Fruit fly (Drosophila melanogaster): ENCODE measurements around the gene CG13919.
A peak's percentile ranks its signal among the peaks of the same experiment; 100 is the strongest.

The CG13919 gene

DNA sequence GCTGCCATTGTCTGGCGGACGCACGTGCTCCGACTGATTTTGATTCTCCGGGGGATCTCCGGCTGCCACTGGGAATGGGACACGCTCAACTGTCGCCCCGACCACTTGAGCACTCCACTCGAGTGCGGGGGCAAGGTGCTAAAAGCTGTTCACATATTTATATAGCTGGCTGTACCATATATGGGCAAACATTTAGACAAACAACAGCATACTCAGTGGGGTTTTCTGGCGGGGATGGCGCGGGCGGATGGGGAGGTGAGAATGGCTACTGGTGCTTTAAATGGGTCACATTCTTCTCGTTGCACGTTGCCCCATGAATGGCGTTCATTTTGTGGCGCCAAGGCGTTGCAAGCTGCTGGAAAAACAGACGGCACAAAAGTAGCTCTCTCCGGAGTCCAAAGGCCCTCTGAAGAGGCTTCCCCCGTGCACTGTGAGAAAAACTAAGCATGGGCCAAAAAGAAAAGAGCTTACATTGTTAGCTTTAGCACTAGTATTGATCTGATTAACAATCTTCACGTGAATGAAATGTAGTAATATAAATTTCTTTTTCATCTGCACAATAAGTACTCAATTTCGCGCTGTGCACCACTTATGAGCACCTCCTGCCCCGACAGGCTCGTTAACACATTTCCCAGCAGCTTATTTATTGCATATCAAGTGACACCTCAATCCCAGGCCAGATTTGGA, 45.6 kb downstream of the CG13919 start (continued):
- TF ChIP-seq nau (GFP tag; optimal IDR thresholded peaks at IDR 0.05) (no peak), scrt (GFP tag; optimal IDR thresholded peaks at IDR 0.05) (no peak), ro (GFP tag; IDR thresholded peaks at IDR 0.05) (no peak), CG7357 (GFP tag; IDR thresholded peaks at IDR 0.05) (no peak), fd3F (GFP tag; optimal IDR thresholded peaks at IDR 0.05) (no peak), wor (GFP tag; IDR thresholded peaks at IDR 0.05) (no peak), grn (GFP tag; optimal IDR thresholded peaks at IDR 0.05) (peak; percentile 3), unpg (GFP tag; optimal IDR thresholded peaks at IDR 0.05) (no peak), Asciz (GFP tag; optimal IDR thresholded peaks at IDR 0.05) (peak; percentile 58), CG10209 (GFP tag; optimal IDR thresholded peaks at IDR 0.05) (peak; percentile 25), CG3407 (GFP tag; optimal IDR thresholded peaks at IDR 0.05) (peak; percentile 57), CG30403 (GFP tag; optimal IDR thresholded peaks at IDR 0.05) (peak; percentile 10), CG11247 (GFP tag; IDR thresholded peaks at IDR 0.05) (no peak), CG12942 (GFP tag; optimal IDR thresholded peaks at IDR 0.05) (no peak), mam (GFP tag; optimal IDR thresholded peaks at IDR 0.05) (no peak), E2f1 (GFP tag; IDR thresholded peaks at IDR 0.05) (no peak; the same call in 1 of the 2 replicates), CG34376 (GFP tag; optimal IDR thresholded peaks at IDR 0.05) (no peak), E2f2 (GFP tag; IDR thresholded peaks at IDR 0.05) (no peak), CG10147 (GFP tag; optimal IDR thresholded peaks at IDR 0.05) (no peak), gsb-n (tag; optimal IDR thresholded peaks at IDR 0.05) (no peak), unc-4 (GFP tag; IDR thresholded peaks at IDR 0.05; ENCODE audit: partially characterized antibody) (no peak), CG10959 (GFP tag; IDR thresholded peaks at IDR 0.05) (no peak), br (optimal IDR thresholded peaks at IDR 0.05) (no peak), tgo (GFP tag; IDR thresholded peaks at IDR 0.05) (peak; percentile 18; the same call in 1 of the 3 replicates), Rfx (GFP tag; IDR thresholded peaks at IDR 0.05) (no peak), bcd (GFP tag; optimal IDR thresholded peaks at IDR 0.05) (peak; percentile 12), D19B (GFP tag; optimal IDR thresholded peaks at IDR 0.05) (no peak), fd96Cb (tag; optimal IDR thresholded peaks at IDR 0.05) (peak; percentile 49), CG9437 (GFP tag; optimal IDR thresholded peaks at IDR 0.05) (no peak), CG11504 (tag; optimal IDR thresholded peaks at IDR 0.05) (peak; percentile 51), gro (GFP tag; optimal IDR thresholded peaks at IDR 0.05) (no peak), Dref (GFP tag; IDR thresholded peaks at IDR 0.05) (0 out of 2 replicates have a peak, but pooled peaks have one; percentile 8), zf30C (GFP tag; optimal IDR thresholded peaks at IDR 0.05) (no peak), CG13894 (tag; optimal IDR thresholded peaks at IDR 0.05) (no peak), HmgZ (tag; optimal IDR thresholded peaks at IDR 0.05) (no peak), CG7556 (GFP tag; optimal IDR thresholded peaks at IDR 0.05) (peak; percentile 8), pho (GFP tag; optimal IDR thresholded peaks at IDR 0.05) (no peak), CG13123 (GFP tag; optimal IDR thresholded peaks at IDR 0.05) (no peak), exex (tag; optimal IDR thresholded peaks at IDR 0.05) (no peak), CG10654 (GFP tag; optimal IDR thresholded peaks at IDR 0.05) (peak; percentile 17), dati (GFP tag; IDR thresholded peaks at IDR 0.05) (no peak), ind (GFP tag; optimal IDR thresholded peaks at IDR 0.05) (peak; percentile 38), dimm (GFP tag; IDR thresholded peaks at IDR 0.05) (no peak), slbo (GFP tag; IDR thresholded peaks at IDR 0.05) (peak; percentile 28; the same call in 1 of the 2 replicates), Sox102F (GFP tag; optimal IDR thresholded peaks at IDR 0.05) (peak; percentile 12), lilli (GFP tag; optimal IDR thresholded peaks at IDR 0.05) (peak; percentile 1), wek (GFP tag; optimal IDR thresholded peaks at IDR 0.05) (peak; percentile 71), CG6654 (GFP tag; optimal IDR thresholded peaks at IDR 0.05) (peak; percentile 27), jigr1 (GFP tag; IDR thresholded peaks at IDR 0.05) (no peak), CG8924 (tag; optimal IDR thresholded peaks at IDR 0.05) (no peak), Adf1 (GFP tag; IDR thresholded peaks at IDR 0.05) (no peak)
